Worm (Caenorhabditis elegans) whole organism, young adult: ENCODE measurements around the gene F36A4.5.

ENCODE experiments used
- B0261.1 ChIP-seq: sonication (generic microtip); optimal IDR thresholded peaks from 2 replicates; lab custom pipeline; 2016; ENCODE audit warnings: mild to moderate bottlenecking, missing genetic modification characterization, moderate library complexity, missing compliant biosample characterization
- F37B4.10 ChIP-seq: fragments of 200-800 bp; sonication (Bioruptor generic); IDR thresholded peaks from 2 replicates; pipeline ENCODE4 v1.3.6; 2022; ENCODE audit warnings: missing genetic modification characterization, missing compliant biosample characterization
- T07F8.4 ChIP-seq: sonication (generic microtip); optimal IDR thresholded peaks from 2 replicates; lab custom pipeline; 2016; ENCODE audit warnings: mild to moderate bottlenecking, missing genetic modification characterization, moderate library complexity, missing compliant biosample characterization
- Y53G8AR.9 ChIP-seq: fragments of 200-800 bp; sonication (Bioruptor generic); conservative IDR thresholded peaks from 2 replicates; pipeline ENCODE4 v1.3.6; 2022; ENCODE audit warnings: missing genetic modification reagents, missing genetic modification characterization, missing compliant biosample characterization
- attf-6 ChIP-seq: fragments of 200-800 bp; sonication (Bioruptor generic); IDR thresholded peaks from 2 replicates; pipeline ENCODE4 v1.3.6; 2022; ENCODE audit warnings: missing genetic modification reagents, missing genetic modification characterization, missing compliant biosample characterization
- ceh-100 ChIP-seq: fragments of 200-800 bp; sonication (Bioruptor generic); IDR thresholded peaks from 2 replicates; pipeline ENCODE4 v1.3.6; 2022; ENCODE audit warnings: missing genetic modification reagents, missing genetic modification characterization, missing compliant biosample characterization
- ceh-91 ChIP-seq: fragments of 200-800 bp; sonication (Bioruptor generic); IDR thresholded peaks from 2 replicates; pipeline ENCODE4 v1.3.6; 2022; ENCODE audit warnings: missing genetic modification reagents, missing genetic modification characterization, missing compliant biosample characterization
- chd-7 ChIP-seq: sonication (generic microtip); optimal IDR thresholded peaks from 2 replicates; lab custom pipeline; 2016; ENCODE audit warnings: mild to moderate bottlenecking, missing genetic modification characterization, moderate library complexity, missing compliant biosample characterization
- dox-1 ChIP-seq: fragments of 200-800 bp; sonication (Bioruptor generic); IDR thresholded peaks from 2 replicates; pipeline ENCODE4 v1.3.6; 2022; ENCODE audit warnings: missing genetic modification reagents, missing genetic modification characterization, missing compliant biosample characterization
- dpl-1 ChIP-seq: fragments of 150-350 bp; optimal IDR thresholded peaks from 2 replicates; lab custom pipeline; 2014; ENCODE audit warnings: missing biosample characterization, missing genetic modification reagents, missing genetic modification characterization
- egl-44 ChIP-seq: fragments of 200-800 bp; sonication (Bioruptor generic); IDR thresholded peaks from 2 replicates; pipeline ENCODE4 v1.3.6; 2022; ENCODE audit warnings: missing genetic modification reagents, missing genetic modification characterization, missing compliant biosample characterization
- egrh-3 ChIP-seq: fragments of 200-800 bp; sonication (Bioruptor generic); IDR thresholded peaks from 2 replicates; pipeline ENCODE4 v1.3.6; 2022; ENCODE audit warnings: missing genetic modification reagents, missing genetic modification characterization, missing compliant biosample characterization
- hlh-26 ChIP-seq: fragments of 200-800 bp; sonication (Bioruptor generic); conservative IDR thresholded peaks from 2 replicates; pipeline ENCODE4 v1.3.6; 2022; ENCODE audit warnings: missing genetic modification reagents, missing genetic modification characterization, missing compliant biosample characterization
- lin-26 ChIP-seq: fragments of 200-800 bp; sonication (Bioruptor generic); IDR thresholded peaks from 2 replicates; pipeline ENCODE4 v1.3.6; 2022; ENCODE audit warnings: missing genetic modification reagents, missing genetic modification characterization, missing compliant biosample characterization
- madf-8 ChIP-seq: fragments of 200-800 bp; sonication (Bioruptor generic); conservative IDR thresholded peaks from 2 replicates; pipeline ENCODE4 v1.3.6; 2022; ENCODE audit warnings: missing genetic modification reagents, missing genetic modification characterization, missing compliant biosample characterization
- nfyb-1 ChIP-seq: fragments of 200-800 bp; sonication (Bioruptor generic); IDR thresholded peaks from 2 replicates; pipeline ENCODE4 v1.3.6; 2022; ENCODE audit warnings: missing genetic modification reagents, missing genetic modification characterization, missing compliant biosample characterization
- nhr-90 ChIP-seq: sonication (generic microtip); optimal IDR thresholded peaks from 2 replicates; lab custom pipeline; 2016; ENCODE audit warnings: missing genotype, mild to moderate bottlenecking, missing genetic modification characterization, missing compliant biosample characterization
- pbrm-1 ChIP-seq: fragments of 200-800 bp; sonication (Bioruptor generic); IDR thresholded peaks from 2 replicates; pipeline ENCODE4 v1.3.6; 2022; ENCODE audit warnings: missing genetic modification reagents, missing genetic modification characterization, missing compliant biosample characterization
- rpc-1 ChIP-seq, 2 experiments: fragments of 150-350 bp in 1 of 2; sonication (generic microtip) in 1 of 2; optimal IDR thresholded peaks; 2 replicates each; lab custom pipeline; 2014 to 2018; ENCODE audit warnings: missing biosample characterization in 1 of 2, missing genetic modification characterization in 1 of 2, missing genetic modification reagents in 1 of 2, missing genotype in 1 of 2
- sdz-38 ChIP-seq: sonication (generic microtip); optimal IDR thresholded peaks from 2 replicates; lab custom pipeline; 2016; ENCODE audit warnings: missing genotype, missing genetic modification characterization, missing compliant biosample characterization
- zfh-2 ChIP-seq: fragments of 200-800 bp; sonication (Bioruptor generic); conservative IDR thresholded peaks from 2 replicates; pipeline ENCODE4 v1.3.6; 2022; ENCODE audit warnings: missing genetic modification reagents, missing genetic modification characterization, missing compliant biosample characterization
- zim-3 ChIP-seq: sonication (generic microtip); optimal IDR thresholded peaks from 2 replicates; lab custom pipeline; 2017; ENCODE audit warnings: mild to moderate bottlenecking, missing genetic modification characterization, moderate library complexity, missing compliant biosample characterization
- ztf-3 ChIP-seq: fragments of 200-800 bp; sonication (Bioruptor generic); optimal IDR thresholded peaks from 2 replicates; lab custom pipeline; 2018; ENCODE audit warnings: mild to moderate bottlenecking, missing genetic modification characterization, missing compliant biosample characterization
- ztf-6 ChIP-seq: fragments of 200-800 bp; sonication (Bioruptor generic); IDR thresholded peaks from 2 replicates; pipeline ENCODE4 v1.3.6; 2022; ENCODE audit warnings: missing genetic modification reagents, missing genetic modification characterization, missing compliant biosample characterization

The F36A4.5 gene

DNA sequence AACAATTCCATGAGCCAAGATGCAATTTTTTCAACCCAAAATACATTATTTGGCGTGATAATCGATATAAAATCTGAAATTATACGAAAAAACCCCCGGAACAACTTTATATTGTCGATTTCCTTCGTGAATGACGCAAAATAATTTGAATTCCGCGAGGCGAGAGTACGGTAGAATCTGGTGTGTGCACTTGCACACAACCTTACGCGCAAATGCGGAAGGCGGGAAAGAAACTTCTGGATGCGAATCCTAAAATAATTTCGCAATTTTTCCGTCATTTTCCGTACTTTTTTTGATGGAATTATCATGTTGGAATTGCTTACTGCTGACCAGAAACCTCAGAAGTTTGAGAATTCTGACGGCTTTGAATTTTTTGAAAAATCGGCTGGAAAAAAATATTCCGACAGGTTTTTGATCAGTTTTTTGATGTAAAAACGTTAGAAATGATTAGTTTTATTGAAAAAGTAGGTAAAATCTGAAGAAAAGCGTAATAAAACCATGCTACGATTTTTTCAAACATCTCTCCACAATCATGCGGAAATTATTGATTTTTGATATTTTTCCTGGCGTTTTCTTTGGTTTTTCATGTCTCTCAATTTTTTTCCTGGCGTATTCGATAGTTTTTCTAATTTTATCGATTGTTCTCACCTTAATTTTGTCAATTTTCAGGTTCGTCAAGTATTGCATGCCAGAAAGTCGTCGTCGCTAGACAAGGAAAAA, 42.1 kb downstream of the F36A4.5 start, which contains the start of gene set-9 (continued):
- TF ChIP-seq B0261.1, result no peak
- no peak for TF ChIP-seq sdz-38
- no peak for TF ChIP-seq hlh-26 (GFP tag; lab: Robert Waterston, UW)
- peak; percentile 39; the same call in 1 of the 2 replicates for TF ChIP-seq madf-8
- TF ChIP-seq Y53G8AR.9 (GFP tag; lab: Robert Waterston, UW), result no peak
- TF ChIP-seq nhr-90 (tag; lab: Kevin White, UChicago), result no peak
- peak; percentile 8 for TF ChIP-seq dpl-1 (GFP tag; lab: Kevin White, UChicago)
- TF ChIP-seq egl-44 (GFP tag; lab: Robert Waterston, UW), result no peak
- TF ChIP-seq attf-6, result no peak
- TF ChIP-seq dox-1, result no peak
- no peak for TF ChIP-seq ceh-91 (GFP tag; lab: Robert Waterston, UW)
- no peak for TF ChIP-seq T07F8.4 (tag; lab: Kevin White, UChicago)
- TF ChIP-seq F37B4.10 (GFP tag; lab: Robert Waterston, UW), result no peak
- no peak for TF ChIP-seq ztf-6 (GFP tag; lab: Robert Waterston, UW)
- no peak for TF ChIP-seq lin-26
- TF ChIP-seq pbrm-1, result 0 out of 2 replicates have a peak, but pooled peaks have one; percentile 13
- TF ChIP-seq nfyb-1 (GFP tag; lab: Robert Waterston, UW), result no peak
- no peak for TF ChIP-seq chd-7 (tag; lab: Kevin White, UChicago)
- no peak for TF ChIP-seq zim-3 (tag; lab: Kevin White, UChicago)
- TF ChIP-seq ceh-100 (GFP tag; lab: Robert Waterston, UW), result no peak
- TF ChIP-seq rpc-1 (optimal IDR thresholded peaks at IDR 0.05; lab: Kevin White, UChicago), result no peak
- TF ChIP-seq rpc-1 (tag; optimal IDR thresholded peaks at IDR 0.05; lab: Kevin White, UChicago), result no peak
- TF ChIP-seq ztf-3 (GFP tag; lab: Kevin White, UChicago), result no peak

DNA sequence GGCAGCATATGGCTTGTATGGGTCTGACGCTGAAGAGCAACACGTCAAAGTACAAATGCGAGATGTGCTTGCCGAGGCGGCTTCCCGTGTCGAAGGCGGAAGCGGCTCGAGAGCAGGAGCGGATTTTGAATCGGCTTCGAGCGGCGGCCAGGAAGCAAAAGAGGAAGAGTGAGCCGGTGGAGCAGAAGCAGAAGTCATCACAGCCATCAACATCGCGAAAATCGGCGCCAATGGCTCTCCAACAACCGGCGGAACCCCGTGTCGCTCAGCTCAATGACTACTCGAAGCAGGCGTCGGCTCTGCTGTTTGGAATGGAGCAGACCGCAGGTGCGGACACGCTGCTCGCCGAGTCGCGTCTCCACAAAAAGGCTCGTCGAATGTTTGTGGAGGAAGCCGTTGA, 47.1 kb downstream of the F36A4.5 start:
- peak; percentile 77 for TF ChIP-seq egrh-3 (GFP tag; lab: Robert Waterston, UW)

DNA sequence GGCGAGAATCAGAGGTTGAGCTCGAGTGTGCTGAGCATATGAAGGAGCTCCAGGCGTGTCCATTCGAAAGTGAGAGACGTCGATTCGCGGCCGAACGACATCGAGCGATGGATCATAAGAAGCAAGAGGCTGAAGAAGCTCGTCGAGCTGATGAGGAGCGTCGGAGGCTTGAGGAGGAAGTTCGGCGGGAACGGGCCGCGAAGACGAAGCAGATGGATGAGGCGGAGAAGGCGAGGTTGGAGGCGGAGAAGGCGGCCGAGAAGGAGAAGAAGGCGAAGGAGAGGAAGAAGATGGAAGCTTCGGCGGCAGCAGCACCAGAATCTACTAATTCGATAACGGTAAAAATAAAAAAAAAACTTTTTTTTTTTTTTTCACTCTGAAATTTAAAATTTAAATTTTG, 47.8 kb downstream of the F36A4.5 start:
- TF ChIP-seq attf-6 (0 out of 2 replicates have a peak, but pooled peaks have one; percentile 11), zfh-2 (GFP tag; lab: Robert Waterston, UW) (0 out of 2 replicates have a peak, but pooled peaks have one; percentile 22), egrh-3 (GFP tag; lab: Robert Waterston, UW) (peak; percentile 84)
- TF ChIP-seq, all 124 proteins: peak for 3; not testable (repeated sequence) for 121
